Worm (Caenorhabditis elegans) whole organism, young adult: Measurements from ENCODE around the gene C18H7.11.
A peak's percentile ranks its signal among the peaks of the same experiment; 100 is the strongest.

Source experiments
- B0019.2 ChIP-seq: fragments of 200-800 bp; sonication (Bioruptor generic); conservative IDR thresholded peaks from 2 replicates; pipeline ENCODE4 v1.3.6; 2022; ENCODE audit warnings: missing genetic modification reagents, missing genetic modification characterization, missing compliant biosample characterization
- B0261.1 ChIP-seq: sonication (generic microtip); optimal IDR thresholded peaks from 2 replicates; lab custom pipeline; 2016; ENCODE audit warnings: mild to moderate bottlenecking, missing genetic modification characterization, moderate library complexity, missing compliant biosample characterization
- C17E4.6 ChIP-seq: fragments of 200-800 bp; sonication (Bioruptor generic); IDR thresholded peaks from 2 replicates; pipeline ENCODE4 v1.3.6; 2022; ENCODE audit warnings: missing genetic modification reagents, missing genetic modification characterization, missing compliant biosample characterization
- F57A8.1 ChIP-seq: fragments of 200-800 bp; sonication (Bioruptor generic); optimal IDR thresholded peaks from 2 replicates; lab custom pipeline; 2018; ENCODE audit warnings: mild to moderate bottlenecking, missing genetic modification characterization, moderate library complexity, missing compliant biosample characterization
- Y67H2A.10 ChIP-seq: fragments of 200-800 bp; sonication (Bioruptor generic); conservative IDR thresholded peaks from 2 replicates; pipeline ENCODE4 v1.3.6; 2022; ENCODE audit warnings: missing genetic modification reagents, missing genetic modification characterization, missing compliant biosample characterization
- Y95B8A.8 ChIP-seq: fragments of 200-800 bp; sonication (Bioruptor generic); IDR thresholded peaks from 2 replicates; pipeline ENCODE4 v1.3.6; 2022; ENCODE audit warnings: missing genetic modification reagents, missing genetic modification characterization, missing compliant biosample characterization
- ZK185.1 ChIP-seq: sonication (generic microtip); optimal IDR thresholded peaks from 2 replicates; lab custom pipeline; 2016; ENCODE audit warnings: mild to moderate bottlenecking, missing genetic modification characterization, missing compliant biosample characterization; ENCODE audit not compliant: poor library complexity, severe bottlenecking
- akir-1 ChIP-seq: fragments of 200-800 bp; sonication (Bioruptor generic); optimal IDR thresholded peaks from 2 replicates; lab custom pipeline; 2018; ENCODE audit warnings: mild to moderate bottlenecking, missing genetic modification characterization, moderate library complexity, missing compliant biosample characterization
- ama-1 ChIP-seq, 3 experiments: fragments of 150-350 bp in 1 of 3; sonication (generic microtip) in 2 of 3; optimal IDR thresholded peaks; 2 replicates each; lab custom pipeline; 2014 to 2018; ENCODE audit warnings: missing biosample characterization in 2 of 3, missing genetic modification characterization in 2 of 3, missing genetic modification reagents in 2 of 3
- aptf-2 ChIP-seq: fragments of 200-800 bp; sonication (Bioruptor generic); conservative IDR thresholded peaks from 2 replicates; pipeline ENCODE4 v1.3.6; 2022; ENCODE audit warnings: missing genetic modification reagents, missing genetic modification characterization, missing compliant biosample characterization
- aptf-3 ChIP-seq: fragments of 200-800 bp; sonication (Bioruptor generic); IDR thresholded peaks from 2 replicates; pipeline ENCODE4 v1.3.6; 2022; ENCODE audit warnings: missing genetic modification characterization, missing compliant biosample characterization
- bed-2 ChIP-seq: fragments of 200-800 bp; sonication (Bioruptor generic); IDR thresholded peaks from 2 replicates; pipeline ENCODE4 v1.3.6; 2022; ENCODE audit warnings: missing genetic modification reagents, missing genetic modification characterization, missing compliant biosample characterization
- ceh-79 ChIP-seq: sonication (generic microtip); optimal IDR thresholded peaks from 2 replicates; lab custom pipeline; 2017; ENCODE audit warnings: mild to moderate bottlenecking, missing genetic modification characterization, missing compliant biosample characterization
- egl-18 ChIP-seq: fragments of 200-800 bp; sonication (Bioruptor generic); IDR thresholded peaks from 2 replicates; pipeline ENCODE4 v1.3.6; 2022; ENCODE audit warnings: missing genetic modification reagents, missing genetic modification characterization, missing compliant biosample characterization
- egrh-3 ChIP-seq: fragments of 200-800 bp; sonication (Bioruptor generic); IDR thresholded peaks from 2 replicates; pipeline ENCODE4 v1.3.6; 2022; ENCODE audit warnings: missing genetic modification reagents, missing genetic modification characterization, missing compliant biosample characterization
- hmg-1.2 ChIP-seq: fragments of 200-800 bp; sonication (Bioruptor generic); IDR thresholded peaks from 2 replicates; pipeline ENCODE4 v1.3.6; 2022; ENCODE audit warnings: missing genetic modification reagents, missing genetic modification characterization, missing compliant biosample characterization
- hsf-1 ChIP-seq: fragments of 200-800 bp; sonication (Bioruptor generic); IDR thresholded peaks from 2 replicates; pipeline ENCODE4 v1.3.6; 2022; ENCODE audit warnings: missing genetic modification reagents, missing genetic modification characterization, missing compliant biosample characterization
- lag-1 ChIP-seq: fragments of 200-800 bp; sonication (Bioruptor generic); IDR thresholded peaks from 2 replicates; pipeline ENCODE4 v1.3.6; 2022; ENCODE audit warnings: missing genetic modification reagents, missing genetic modification characterization, missing compliant biosample characterization
- lin-40 ChIP-seq: sonication (generic microtip); optimal IDR thresholded peaks from 2 replicates; lab custom pipeline; 2016; ENCODE audit warnings: missing genetic modification characterization, mild to moderate bottlenecking, missing compliant biosample characterization, missing genotype, missing genetic modification reagents
- lir-1 ChIP-seq: fragments of 200-800 bp; sonication (Bioruptor generic); conservative IDR thresholded peaks from 2 replicates; pipeline ENCODE4 v1.3.6; 2022; ENCODE audit warnings: missing genetic modification reagents, missing genetic modification characterization, missing compliant biosample characterization
- madf-3 ChIP-seq: fragments of 200-800 bp; sonication (Bioruptor generic); IDR thresholded peaks from 2 replicates; pipeline ENCODE4 v1.3.6; 2022; ENCODE audit warnings: missing genetic modification reagents, missing genetic modification characterization, missing compliant biosample characterization
- madf-6 ChIP-seq: fragments of 200-800 bp; sonication (Bioruptor generic); IDR thresholded peaks from 2 replicates; pipeline ENCODE4 v1.3.6; 2022; ENCODE audit warnings: missing genetic modification reagents, missing genetic modification characterization, missing compliant biosample characterization
- mcd-1 ChIP-seq: fragments of 200-800 bp; sonication (Bioruptor generic); IDR thresholded peaks from 2 replicates; pipeline ENCODE4 v1.3.6; 2022; ENCODE audit warnings: missing genetic modification reagents, missing genetic modification characterization, missing compliant biosample characterization
- mel-28 ChIP-seq: sonication (generic microtip); optimal IDR thresholded peaks from 2 replicates; lab custom pipeline; 2016; ENCODE audit warnings: borderline replicate concordance, mild to moderate bottlenecking, missing genetic modification characterization, missing compliant biosample characterization
- nfya-1 ChIP-seq: sonication (generic microtip); optimal IDR thresholded peaks from 2 replicates; lab custom pipeline; 2017; ENCODE audit warnings: antibody characterized with exemption, missing compliant biosample characterization, missing genetic modification characterization, borderline replicate concordance; ENCODE audit not compliant: insufficient read depth
- nfya-2 ChIP-seq: fragments of 200-800 bp; sonication (Bioruptor generic); IDR thresholded peaks from 2 replicates; pipeline ENCODE4 v1.3.6; 2022; ENCODE audit warnings: missing genetic modification reagents, missing genetic modification characterization, missing compliant biosample characterization
- nhr-179 ChIP-seq: sonication (generic microtip); optimal IDR thresholded peaks from 2 replicates; lab custom pipeline; 2016; ENCODE audit warnings: mild to moderate bottlenecking, missing genetic modification characterization, missing compliant biosample characterization
- nhr-90 ChIP-seq: sonication (generic microtip); optimal IDR thresholded peaks from 2 replicates; lab custom pipeline; 2016; ENCODE audit warnings: missing genotype, mild to moderate bottlenecking, missing genetic modification characterization, missing compliant biosample characterization
- pha-4 ChIP-seq: fragments of 150-350 bp; sonication (generic microtip); optimal IDR thresholded peaks from 2 replicates; lab custom pipeline; 2014; ENCODE audit warnings: missing biosample characterization, missing genetic modification reagents, missing genetic modification characterization
- repo-1 ChIP-seq: sonication (generic microtip); optimal IDR thresholded peaks from 2 replicates; lab custom pipeline; 2017; ENCODE audit warnings: mild to moderate bottlenecking, missing genetic modification characterization, missing compliant biosample characterization
- rpc-1 ChIP-seq, 2 experiments: fragments of 150-350 bp in 1 of 2; sonication (generic microtip) in 1 of 2; optimal IDR thresholded peaks; 2 replicates each; lab custom pipeline; 2014 to 2018; ENCODE audit warnings: missing biosample characterization in 1 of 2, missing genetic modification characterization in 1 of 2, missing genetic modification reagents in 1 of 2, missing genotype in 1 of 2
- somi-1 ChIP-seq: fragments of 200-800 bp; sonication (Bioruptor generic); optimal IDR thresholded peaks from 2 replicates; lab custom pipeline; 2018; ENCODE audit warnings: mild to moderate bottlenecking, missing genetic modification characterization, missing compliant biosample characterization
- tbx-9 ChIP-seq: sonication (generic microtip); optimal IDR thresholded peaks from 2 replicates; lab custom pipeline; 2016; ENCODE audit warnings: borderline replicate concordance, missing genetic modification characterization, inconsistent platforms, missing compliant biosample characterization
- xnd-1 ChIP-seq: sonication (generic microtip); optimal IDR thresholded peaks from 2 replicates; lab custom pipeline; 2016; ENCODE audit warnings: missing genotype, missing genetic modification reagents, missing genetic modification characterization, missing compliant biosample characterization
- ztf-18 ChIP-seq: sonication (generic microtip); optimal IDR thresholded peaks from 2 replicates; lab custom pipeline; 2016; ENCODE audit warnings: missing genotype, mild to moderate bottlenecking, missing genetic modification characterization, missing compliant biosample characterization
- ztf-22 ChIP-seq: fragments of 200-800 bp; sonication (Bioruptor generic); optimal IDR thresholded peaks from 2 replicates; lab custom pipeline; 2018; ENCODE audit warnings: mild to moderate bottlenecking, missing genetic modification characterization, moderate library complexity, missing compliant biosample characterization
- ztf-28 ChIP-seq: fragments of 200-800 bp; sonication (Bioruptor generic); IDR thresholded peaks from 2 replicates; pipeline ENCODE4 v1.3.6; 2022; ENCODE audit warnings: missing genetic modification reagents, missing genetic modification characterization, missing compliant biosample characterization

The C18H7.11 gene

ce11 chrIV:631869-632268 is 35.2 kb downstream of the C18H7.11 start (continued):
- TF ChIP-seq akir-1 (GFP tag; lab: Kevin White, UChicago) (no peak), lin-40 (tag; lab: Kevin White, UChicago) (no peak), F57A8.1 (no peak)
- TF ChIP-seq, all 124 proteins: peak for 5

- peak; percentile 75 for TF ChIP-seq hmg-1.2 (GFP tag; lab: Robert Waterston, UW)
- TF ChIP-seq mcd-1 (GFP tag; lab: Robert Waterston, UW), result no peak
- TF ChIP-seq lin-40 (tag; lab: Kevin White, UChicago), result peak; percentile 9
Observed at ce11 chrIV:633565-633964, 36.9 kb downstream of the C18H7.11 start.

- no peak for TF ChIP-seq madf-6 (GFP tag; lab: Robert Waterston, UW)
- TF ChIP-seq egl-18 (GFP tag; lab: Robert Waterston, UW), result no peak
- no peak for TF ChIP-seq nhr-90 (tag; lab: Kevin White, UChicago)
- TF ChIP-seq aptf-2 (GFP tag; lab: Robert Waterston, UW), result no peak
- TF ChIP-seq bed-2, result no peak
- no peak for TF ChIP-seq aptf-3 (GFP tag; lab: Robert Waterston, UW)
- TF ChIP-seq ztf-18 (tag; lab: Kevin White, UChicago), result no peak
- TF ChIP-seq mel-28, result no peak
- no peak for TF ChIP-seq xnd-1
- TF ChIP-seq B0261.1 (tag; lab: Kevin White, UChicago), result no peak
- TF ChIP-seq B0019.2 (GFP tag; lab: Robert Waterston, UW), result no peak
- TF ChIP-seq C17E4.6 (GFP tag; lab: Robert Waterston, UW), result no peak
Observed at ce11 chrIV:639167-639566, 42.5 kb downstream of the C18H7.11 start.

ce11 chrIV:643481-643880 is 46.8 kb downstream of the C18H7.11 start:
- no peak for TF ChIP-seq repo-1 (tag; lab: Kevin White, UChicago)
- no peak for TF ChIP-seq pha-4
- no peak for TF ChIP-seq ztf-22 (GFP tag; lab: Kevin White, UChicago)
- TF ChIP-seq lir-1 (GFP tag; lab: Robert Waterston, UW), result no peak
- no peak for TF ChIP-seq rpc-1 (optimal IDR thresholded peaks at IDR 0.05; lab: Kevin White, UChicago)
- TF ChIP-seq rpc-1 (tag; optimal IDR thresholded peaks at IDR 0.05; lab: Kevin White, UChicago), result no peak

ce11 chrIV:648362-648761 is 51.7 kb downstream of the C18H7.11 start:
- TF ChIP-seq hsf-1 (GFP tag; lab: Robert Waterston, UW), result no peak
- TF ChIP-seq ztf-28 (GFP tag; lab: Robert Waterston, UW), result no peak
- TF ChIP-seq lag-1 (GFP tag; lab: Robert Waterston, UW), result no peak
- TF ChIP-seq tbx-9 (tag; lab: Kevin White, UChicago), result no peak
- no peak for TF ChIP-seq nhr-179 (tag; lab: Kevin White, UChicago)
- no peak for TF ChIP-seq Y67H2A.10 (GFP tag; lab: Robert Waterston, UW)
- no peak for TF ChIP-seq nfya-2 (GFP tag; lab: Robert Waterston, UW)
- no peak for TF ChIP-seq ZK185.1 (tag; lab: Kevin White, UChicago)
- no peak for TF ChIP-seq somi-1 (GFP tag; lab: Kevin White, UChicago)
- no peak for TF ChIP-seq ama-1 (optimal IDR thresholded peaks at IDR 0.05; lab: Kevin White, UChicago)
- TF ChIP-seq ama-1 (GFP tag; optimal IDR thresholded peaks at IDR 0.05; lab: Kevin White, UChicago), result no peak
- TF ChIP-seq madf-3, result no peak
- no peak for TF ChIP-seq nfya-1 (tag; lab: Kevin White, UChicago)
- no peak for TF ChIP-seq repo-1 (tag; lab: Kevin White, UChicago)
- no peak for TF ChIP-seq aptf-2 (GFP tag; lab: Robert Waterston, UW)
- TF ChIP-seq lir-1 (GFP tag; lab: Robert Waterston, UW), result no peak
- TF ChIP-seq akir-1 (GFP tag; lab: Kevin White, UChicago), result no peak
- no peak for TF ChIP-seq egrh-3 (GFP tag; lab: Robert Waterston, UW)
- no peak for TF ChIP-seq Y95B8A.8 (GFP tag; lab: Robert Waterston, UW)
- TF ChIP-seq ceh-79 (tag; lab: Kevin White, UChicago), result no peak
- TF ChIP-seq, all 124 proteins: peak for 0
